Worm (Caenorhabditis elegans) whole organism, L1 larva: ENCODE measurements around the gene ceh-31.
A peak's percentile ranks its signal among the peaks of the same experiment; 100 is the strongest.

ENCODE experiments used
- C04F5.9 ChIP-seq: sonication (generic microtip); optimal IDR thresholded peaks from 2 replicates; lab custom pipeline; 2016; ENCODE audit warnings: missing genetic modification characterization, missing compliant biosample characterization
- C16A3.4 ChIP-seq: fragments of 150-350 bp; optimal IDR thresholded peaks from 2 replicates; lab custom pipeline; 2014; ENCODE audit warnings: missing biosample characterization, missing genetic modification characterization
- C34B4.2 ChIP-seq: sonication (generic microtip); optimal IDR thresholded peaks from 2 replicates; lab custom pipeline; 2017; ENCODE audit warnings: mild to moderate bottlenecking, missing genetic modification characterization, missing compliant biosample characterization
- F16B12.6 ChIP-seq: fragments of 150-350 bp; optimal IDR thresholded peaks from 2 replicates; lab custom pipeline; 2014; ENCODE audit warnings: missing biosample characterization, missing genetic modification characterization
- Y116A8C.19 ChIP-seq: sonication (generic microtip); optimal IDR thresholded peaks from 2 replicates; lab custom pipeline; 2016; ENCODE audit warnings: missing compliant biosample characterization, missing genetic modification characterization, borderline replicate concordance
- ceh-63 ChIP-seq: fragments of 200-800 bp; sonication (Bioruptor generic); optimal IDR thresholded peaks from 2 replicates; lab custom pipeline; 2018; ENCODE audit warnings: mild to moderate bottlenecking, missing genetic modification characterization, missing compliant biosample characterization
- ceh-90 ChIP-seq: sonication (generic microtip); optimal IDR thresholded peaks from 2 replicates; lab custom pipeline; 2016; ENCODE audit warnings: missing genetic modification characterization, missing compliant biosample characterization
- ces-1 ChIP-seq: fragments of 150-350 bp; optimal IDR thresholded peaks from 2 replicates; lab custom pipeline; 2014; ENCODE audit warnings: missing biosample characterization, missing genetic modification reagents, missing genetic modification characterization
- dsc-1 ChIP-seq: sonication (generic microtip); optimal IDR thresholded peaks from 2 replicates; lab custom pipeline; 2016; ENCODE audit warnings: mild to moderate bottlenecking, missing genetic modification characterization, missing compliant biosample characterization
- efl-1 ChIP-seq, 4 experiments: fragments of 150-350 bp; optimal IDR thresholded peaks in 3 of 4; peaks in 1 of 4; 1 replicate in 1 of 4; 2 replicates in 3 of 4; lab custom pipeline; 2014; ENCODE audit warnings: missing biosample characterization in 2 of 4, missing genetic modification characterization in 2 of 4, missing genetic modification reagents in 2 of 4
- egl-13 ChIP-seq: sonication (generic microtip); optimal IDR thresholded peaks from 2 replicates; lab custom pipeline; 2016; ENCODE audit warnings: missing genotype, missing genetic modification reagents, missing genetic modification characterization, missing compliant biosample characterization
- elt-3 ChIP-seq, 6 experiments: fragments of 150-350 bp in 1 of 6; sonication (generic microtip); optimal IDR thresholded peaks; 2 replicates each; lab custom pipeline; 2017 to 2018; ENCODE audit warnings: missing biosample characterization in 6 of 6, missing genetic modification characterization in 6 of 6, inconsistent platforms in 1 of 6
- ets-5 ChIP-seq: fragments of 200-800 bp; sonication (Bioruptor generic); IDR thresholded peaks from 2 replicates; pipeline ENCODE4 v1.3.6; 2022; ENCODE audit warnings: missing genetic modification characterization, missing compliant biosample characterization
- fkh-10 ChIP-seq: sonication (generic microtip); optimal IDR thresholded peaks from 2 replicates; lab custom pipeline; 2017; ENCODE audit warnings: missing biosample characterization, missing genetic modification reagents, missing genetic modification characterization
- grh-1 ChIP-seq: fragments of 200-800 bp; sonication (Bioruptor generic); IDR thresholded peaks from 2 replicates; pipeline ENCODE4 v1.3.6; 2022; ENCODE audit warnings: missing genetic modification reagents, missing genetic modification characterization, missing compliant biosample characterization
- hlh-17 ChIP-seq: fragments of 200-800 bp; sonication (Bioruptor generic); optimal IDR thresholded peaks from 2 replicates; lab custom pipeline; 2018; ENCODE audit warnings: missing genetic modification characterization, mild to moderate bottlenecking, missing compliant biosample characterization, moderate library complexity, borderline replicate concordance
- hlh-4 ChIP-seq: sonication (generic microtip); optimal IDR thresholded peaks from 2 replicates; lab custom pipeline; 2016; ENCODE audit warnings: mild to moderate bottlenecking, missing genetic modification characterization, missing compliant biosample characterization
- hpl-2 ChIP-seq: fragments of 150-350 bp; optimal IDR thresholded peaks from 2 replicates; lab custom pipeline; 2014; ENCODE audit warnings: missing biosample characterization, missing genetic modification reagents, missing genetic modification characterization
- irx-1 ChIP-seq: sonication (generic microtip); optimal IDR thresholded peaks from 2 replicates; lab custom pipeline; 2016; ENCODE audit warnings: missing genetic modification characterization, missing compliant biosample characterization
- lin-14 ChIP-seq: fragments of 200-800 bp; sonication (Bioruptor generic); optimal IDR thresholded peaks from 2 replicates; lab custom pipeline; 2018; ENCODE audit warnings: mild to moderate bottlenecking, missing genetic modification characterization, moderate library complexity, missing compliant biosample characterization
- lin-35 ChIP-seq, 2 experiments: fragments of 150-350 bp; optimal IDR thresholded peaks; 2 replicates each; lab custom pipeline; 2014; ENCODE audit warnings: missing biosample characterization in 2 of 2, missing genetic modification characterization in 2 of 2, missing genetic modification reagents in 2 of 2
- lir-3 ChIP-seq: sonication (generic microtip); optimal IDR thresholded peaks from 2 replicates; lab custom pipeline; 2016; ENCODE audit warnings: mild to moderate bottlenecking, missing genetic modification characterization, moderate library complexity, missing compliant biosample characterization; ENCODE audit not compliant: poor library complexity
- lsy-2 ChIP-seq, 2 experiments: fragments of 150-350 bp; optimal IDR thresholded peaks; 2 replicates each; lab custom pipeline; 2014; ENCODE audit warnings: missing biosample characterization in 2 of 2, missing genetic modification characterization in 2 of 2
- mdl-1 ChIP-seq, 2 experiments: fragments of 150-350 bp; optimal IDR thresholded peaks; 2 replicates each; lab custom pipeline; 2014 to 2017; ENCODE audit warnings: missing biosample characterization in 2 of 2, missing genetic modification characterization in 2 of 2, inconsistent platforms in 1 of 2
- mef-2 ChIP-seq: fragments of 150-350 bp; optimal IDR thresholded peaks from 2 replicates; lab custom pipeline; 2014; ENCODE audit warnings: missing biosample characterization, missing genetic modification characterization
- mep-1 ChIP-seq: fragments of 150-350 bp; optimal IDR thresholded peaks from 2 replicates; lab custom pipeline; 2014; ENCODE audit warnings: missing biosample characterization, missing genetic modification characterization
- nhr-11 ChIP-seq: fragments of 150-350 bp; optimal IDR thresholded peaks from 2 replicates; lab custom pipeline; 2014; ENCODE audit warnings: missing biosample characterization, missing genetic modification characterization
- nhr-20 ChIP-seq: sonication (generic microtip); optimal IDR thresholded peaks from 2 replicates; lab custom pipeline; 2016; ENCODE audit warnings: mild to moderate bottlenecking, missing genetic modification characterization, missing compliant biosample characterization
- nhr-237 ChIP-seq: fragments of 150-350 bp; optimal IDR thresholded peaks from 2 replicates; lab custom pipeline; 2014; ENCODE audit warnings: missing biosample characterization, missing genetic modification characterization
- nhr-76 ChIP-seq: sonication (generic microtip); optimal IDR thresholded peaks from 2 replicates; lab custom pipeline; 2017; ENCODE audit warnings: missing biosample characterization, missing genetic modification characterization
- nhr-77 ChIP-seq: fragments of 150-350 bp; optimal IDR thresholded peaks from 2 replicates; lab custom pipeline; 2014; ENCODE audit warnings: missing biosample characterization, missing genetic modification characterization
- nhr-84 ChIP-seq: sonication (generic microtip); optimal IDR thresholded peaks from 2 replicates; lab custom pipeline; 2017; ENCODE audit warnings: missing biosample characterization, missing genetic modification characterization
- nhr-85 ChIP-seq: sonication (generic microtip); peaks from one replicate; lab custom pipeline; 2016; ENCODE audit warnings: missing genetic modification characterization, inconsistent platforms, missing compliant biosample characterization
- nhr-90 ChIP-seq: sonication (generic microtip); optimal IDR thresholded peaks from 2 replicates; lab custom pipeline; 2016; ENCODE audit warnings: mild to moderate bottlenecking, missing genetic modification characterization, missing compliant biosample characterization; ENCODE audit not compliant: poor library complexity
- pax-3 ChIP-seq: fragments of 200-800 bp; sonication (Bioruptor generic); optimal IDR thresholded peaks from 2 replicates; lab custom pipeline; 2018; ENCODE audit warnings: mild to moderate bottlenecking, missing genetic modification characterization, moderate library complexity, missing compliant biosample characterization
- snu-23 ChIP-seq: sonication (generic microtip); optimal IDR thresholded peaks from 2 replicates; lab custom pipeline; 2016; ENCODE audit warnings: missing genetic modification characterization, missing compliant biosample characterization
- sox-4 ChIP-seq: sonication (generic microtip); optimal IDR thresholded peaks from 2 replicates; lab custom pipeline; 2016; ENCODE audit warnings: missing genetic modification characterization, missing compliant biosample characterization
- sup-37 ChIP-seq: fragments of 200-800 bp; sonication (Bioruptor generic); optimal IDR thresholded peaks from 2 replicates; lab custom pipeline; 2018; ENCODE audit warnings: mild to moderate bottlenecking, missing genetic modification characterization, missing compliant biosample characterization
- tbx-2 ChIP-seq: sonication (generic microtip); optimal IDR thresholded peaks from 2 replicates; lab custom pipeline; 2016; ENCODE audit warnings: missing genetic modification characterization, missing compliant biosample characterization
- unc-86 ChIP-seq: sonication (generic microtip); optimal IDR thresholded peaks from 2 replicates; lab custom pipeline; 2016; ENCODE audit warnings: missing genetic modification characterization, missing compliant biosample characterization
- vab-15 ChIP-seq: sonication (generic microtip); optimal IDR thresholded peaks from 2 replicates; lab custom pipeline; 2017; ENCODE audit warnings: missing genotype, mild to moderate bottlenecking, missing genetic modification characterization, missing compliant biosample characterization
- xbp-1 ChIP-seq: sonication (generic microtip); optimal IDR thresholded peaks from 2 replicates; lab custom pipeline; 2016; ENCODE audit warnings: missing genetic modification characterization, missing compliant biosample characterization
- zag-1 ChIP-seq: fragments of 150-350 bp; optimal IDR thresholded peaks from 2 replicates; lab custom pipeline; 2014; ENCODE audit warnings: missing biosample characterization, missing genetic modification characterization
- zip-4 ChIP-seq: fragments of 200-800 bp; sonication (Bioruptor generic); optimal IDR thresholded peaks from 2 replicates; lab custom pipeline; 2018; ENCODE audit warnings: mild to moderate bottlenecking, missing genetic modification characterization, moderate library complexity, missing compliant biosample characterization
- ztf-11 ChIP-seq, 2 experiments: sonication (generic microtip); optimal IDR thresholded peaks; 2 replicates each; lab custom pipeline; 2016 to 2017; ENCODE audit warnings: missing genetic modification characterization in 2 of 2, missing biosample characterization in 1 of 2, missing compliant biosample characterization in 1 of 2
- ztf-4 ChIP-seq: fragments of 150-350 bp; optimal IDR thresholded peaks from 2 replicates; lab custom pipeline; 2014; ENCODE audit warnings: missing biosample characterization, missing genetic modification characterization

The ceh-31 gene

DNA sequence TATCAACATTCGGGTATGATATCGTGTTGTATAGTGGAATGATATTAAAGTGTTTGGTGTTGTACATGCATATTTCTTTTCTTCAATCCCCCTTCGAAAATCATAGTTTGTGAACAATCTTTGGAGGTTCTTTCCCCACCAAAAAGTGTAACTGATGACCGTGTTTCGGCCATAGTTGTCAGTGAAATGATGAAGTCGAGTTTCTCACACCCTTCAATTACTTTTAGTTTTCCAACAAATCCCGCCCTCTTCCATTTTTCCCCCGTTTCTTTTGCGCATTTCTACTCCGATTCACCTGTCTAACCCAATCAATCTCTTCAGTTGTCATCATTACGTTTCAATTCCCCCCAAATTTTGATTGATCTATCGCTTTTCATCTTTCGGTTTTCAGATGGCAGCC lies 45.1 kb downstream of the ceh-31 start (continued):
- TF ChIP-seq C34B4.2 (tag; lab: Kevin White, UChicago) (no peak), ceh-63 (GFP tag; lab: Kevin White, UChicago) (no peak), lsy-2 (tag; optimal IDR thresholded peaks at IDR 0.05; lab: Kevin White, UChicago) (peak in 1 of 2 experiments; percentile 17), mef-2 (tag; lab: Kevin White, UChicago) (no peak), ets-5 (GFP tag; lab: Robert Waterston, UW) (no peak), mep-1 (tag; lab: Kevin White, UChicago) (no peak), nhr-237 (no peak), nhr-20 (peak; percentile 28), elt-3 (tag; optimal IDR thresholded peaks at IDR 0.05; lab: Kevin White, UChicago) (peak in 2 of 6 experiments; percentile 21 to 42), nhr-85 (tag; lab: Kevin White, UChicago) (peak; percentile 80), irx-1 (no peak), nhr-84 (tag; lab: Kevin White, UChicago) (no peak), Y116A8C.19 (no peak), lin-35 (GFP tag; optimal IDR thresholded peaks at IDR 0.05; lab: Kevin White, UChicago) (peak in 1 of 2 experiments; percentile 1), hlh-17 (GFP tag; lab: Kevin White, UChicago) (no peak), hpl-2 (GFP tag; lab: Kevin White, UChicago) (no peak), ztf-11 (tag; optimal IDR thresholded peaks at IDR 0.05; lab: Kevin White, UChicago) (no peak), vab-15 (no peak)

ce11 chrX:3024637-3025113 lies 45.5 kb downstream of the ceh-31 start, which contains the start of gene aqp-7:
aqp-7 (plus strand) TSS chrX:3025063.
- TF ChIP-seq nhr-20 (no peak), efl-1 (optimal IDR thresholded peaks at IDR 0.05; lab: Kevin White, UChicago) (no peak), efl-1 (GFP tag; optimal IDR thresholded peaks at IDR 0.05 in 1 of 2; lab: Kevin White, UChicago) (peak in 1 of 2 experiments; percentile 8), xbp-1 (tag; lab: Kevin White, UChicago) (no peak), ceh-90 (tag; lab: Kevin White, UChicago) (no peak), sox-4 (tag; lab: Kevin White, UChicago) (no peak), fkh-10 (GFP tag; lab: Kevin White, UChicago) (peak; percentile 22), nhr-76 (tag; lab: Kevin White, UChicago) (no peak), pax-3 (tag; lab: Kevin White, UChicago) (no peak), C34B4.2 (tag; lab: Kevin White, UChicago) (no peak), egl-13 (tag; lab: Kevin White, UChicago) (peak; percentile 11), ces-1 (GFP tag; lab: Kevin White, UChicago) (no peak), lin-14 (GFP tag; lab: Kevin White, UChicago) (peak; percentile 52)

- peak in 1 of 2 experiments; percentile 0 for TF ChIP-seq lin-35 (GFP tag; optimal IDR thresholded peaks at IDR 0.05; lab: Kevin White, UChicago)
- TF ChIP-seq lin-14 (GFP tag; lab: Kevin White, UChicago), result peak; percentile 77
- no peak for TF ChIP-seq C04F5.9 (tag; lab: Kevin White, UChicago)
- TF ChIP-seq zag-1 (tag; lab: Kevin White, UChicago), result no peak
- TF ChIP-seq nhr-90 (tag; lab: Kevin White, UChicago), result no peak
- no peak for TF ChIP-seq ces-1 (GFP tag; lab: Kevin White, UChicago)
- no peak for TF ChIP-seq zip-4 (GFP tag; lab: Kevin White, UChicago)
- no peak for TF ChIP-seq lir-3
- TF ChIP-seq mdl-1 (tag; optimal IDR thresholded peaks at IDR 0.05; lab: Kevin White, UChicago), result peak in 1 of 2 experiments; percentile 10
- TF ChIP-seq hlh-4 (tag; lab: Kevin White, UChicago), result no peak
- no peak for TF ChIP-seq grh-1 (GFP tag; lab: Robert Waterston, UW)
- TF ChIP-seq tbx-2, result peak; percentile 11
- TF ChIP-seq xbp-1 (tag; lab: Kevin White, UChicago), result no peak
- TF ChIP-seq unc-86 (tag; lab: Kevin White, UChicago), result no peak
- no peak for TF ChIP-seq sup-37
- peak; percentile 19 for TF ChIP-seq ztf-4
- TF ChIP-seq Y116A8C.19, result no peak
- no peak for TF ChIP-seq sox-4 (tag; lab: Kevin White, UChicago)
- peak; percentile 68 for TF ChIP-seq dsc-1 (tag; lab: Kevin White, UChicago)
- no peak for TF ChIP-seq nhr-237
- TF ChIP-seq nhr-11 (tag; lab: Kevin White, UChicago), result no peak
- TF ChIP-seq hlh-17 (GFP tag; lab: Kevin White, UChicago), result no peak
- no peak for TF ChIP-seq nhr-77 (tag; lab: Kevin White, UChicago)
- no peak for TF ChIP-seq C16A3.4
- no peak for TF ChIP-seq F16B12.6 (tag; lab: Kevin White, UChicago)
- TF ChIP-seq snu-23 (GFP tag; lab: Kevin White, UChicago), result peak; percentile 72
- TF ChIP-seq irx-1, result no peak
- no peak for TF ChIP-seq efl-1 (optimal IDR thresholded peaks at IDR 0.05; lab: Kevin White, UChicago)
- peak in 1 of 2 experiments; percentile 77 for TF ChIP-seq efl-1 (GFP tag; optimal IDR thresholded peaks at IDR 0.05 in 1 of 2; lab: Kevin White, UChicago)
These were observed 46.6 kb downstream of the ceh-31 start for ce11 chrX:3023552-3024183.
